Fruit fly (Drosophila melanogaster) S2 (cell line): ENCODE data around the gene Sbat.

Experiments
- CG8478 ChIP-seq: fragments of >200 bp; optimal IDR thresholded peaks from 2 replicates; lab custom pipeline; 2018
- CTCF ChIP-seq, 2 experiments: fragments of >200 bp; optimal IDR thresholded peaks; 2 replicates each; lab custom pipeline; 2018

Gene Sbat

DNA sequence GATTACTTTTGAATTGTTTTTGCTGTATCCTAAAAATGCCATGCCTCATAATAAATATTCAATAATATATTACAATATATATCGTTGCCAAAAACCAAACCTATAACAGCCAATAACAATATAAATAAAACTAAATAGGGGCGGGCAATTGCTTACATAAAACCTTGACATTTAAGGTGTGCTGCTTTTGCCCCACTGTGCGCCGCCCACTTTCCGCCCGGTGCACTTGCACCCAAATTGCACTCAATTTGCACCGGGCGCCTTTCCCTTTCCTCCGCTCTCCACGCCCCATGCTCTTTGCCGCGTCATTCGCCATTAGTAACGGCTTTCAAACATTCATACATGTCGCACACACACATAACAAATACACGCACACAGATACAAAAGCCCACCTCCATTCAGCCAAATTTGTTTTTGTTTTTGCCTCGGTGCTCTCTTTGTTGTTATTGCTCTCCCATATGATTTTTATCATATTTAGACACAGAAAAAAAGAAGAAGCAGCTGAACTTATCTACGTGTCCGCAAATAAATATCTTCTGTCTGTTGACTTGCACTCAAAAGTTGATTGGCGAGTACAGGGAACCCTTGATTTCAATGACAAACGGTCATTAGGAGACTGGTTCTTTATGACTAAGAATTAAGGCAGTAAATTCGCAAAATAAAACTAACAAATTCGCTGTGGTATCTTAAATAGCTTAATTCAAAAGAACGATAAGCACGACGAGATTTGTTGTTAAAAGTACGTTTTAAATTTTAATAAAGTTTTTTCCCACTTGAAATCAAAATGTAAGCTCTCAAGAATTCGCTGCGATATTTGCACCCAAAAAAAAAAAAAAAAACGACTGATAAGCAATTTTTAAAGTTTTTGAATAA lies 20.0 kb upstream of the Sbat start:
- no peak for TF ChIP-seq CTCF (optimal IDR thresholded peaks at IDR 0.05; lab: Kevin White, UChicago)
- TF ChIP-seq CG8478, result no peak

DNA sequence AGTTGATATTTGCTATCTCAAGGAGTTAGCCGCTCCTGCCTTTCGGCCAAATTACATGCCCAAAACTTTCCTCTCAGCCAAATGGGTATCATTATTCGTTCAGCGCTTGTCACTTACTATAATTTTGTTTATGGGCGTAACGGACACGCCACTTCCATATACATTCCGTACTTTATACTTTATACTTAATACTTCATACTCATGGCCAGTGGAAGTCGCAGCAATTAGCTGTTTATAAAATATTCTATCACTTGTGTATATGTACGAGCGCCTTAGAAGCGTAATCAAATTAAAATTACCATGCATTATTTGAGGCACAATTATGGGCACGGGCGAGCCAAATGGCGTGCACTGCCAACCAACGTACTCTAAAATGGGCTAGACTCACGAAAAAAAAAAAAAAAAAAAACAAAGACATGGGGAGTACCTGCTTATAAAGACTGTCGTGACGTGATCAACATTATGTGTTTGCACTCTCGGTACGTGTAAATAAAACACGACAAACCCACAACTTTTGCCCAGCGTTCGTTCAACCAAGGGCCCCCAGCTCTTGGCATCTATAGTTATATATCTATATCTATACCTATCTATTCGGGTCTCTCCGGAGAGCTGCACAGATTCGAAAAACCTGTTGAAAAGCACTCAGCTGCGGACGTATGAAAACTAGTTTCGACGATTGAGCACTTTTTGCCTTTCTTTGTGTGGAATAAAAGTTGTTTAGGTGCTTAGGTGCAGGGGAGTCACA lies 16.8 kb upstream of the Sbat start:
- TF ChIP-seq CG8478, result no peak
- no peak for TF ChIP-seq CTCF (optimal IDR thresholded peaks at IDR 0.05; lab: Kevin White, UChicago)

DNA sequence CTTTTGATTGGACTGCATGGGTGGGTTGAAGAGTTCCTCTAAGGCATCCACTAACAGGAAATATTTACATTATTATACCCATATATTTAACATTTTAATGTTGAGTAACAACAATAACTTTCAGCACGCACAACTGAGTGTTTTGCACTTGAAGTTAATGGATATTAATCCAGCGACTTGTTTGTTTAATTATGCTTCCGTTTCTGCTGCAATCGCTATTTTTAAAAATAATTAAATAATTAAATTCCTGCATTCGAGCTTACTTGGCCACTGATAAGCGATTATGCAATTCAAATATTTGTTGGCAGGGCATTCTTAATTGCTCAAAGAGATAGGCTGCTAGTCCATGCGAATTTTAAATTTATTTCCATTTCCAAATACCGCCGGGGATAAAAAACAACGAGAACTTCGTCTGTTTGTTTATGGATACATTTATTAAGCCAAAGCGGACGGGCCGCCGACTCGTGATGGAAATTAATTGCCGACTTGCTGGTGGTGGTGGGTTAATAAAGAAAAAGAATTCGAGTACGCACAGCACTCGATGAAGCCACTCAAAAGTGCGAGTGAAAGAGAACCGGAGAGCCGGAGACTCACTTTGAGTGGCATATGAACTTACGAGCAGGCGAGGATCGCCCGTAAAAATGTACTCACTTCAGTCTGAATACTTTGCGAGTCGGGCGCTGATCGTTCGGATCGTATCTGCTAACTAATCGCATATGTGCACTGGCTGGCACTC lies 16.1 kb upstream of the Sbat start:
- TF ChIP-seq CTCF (optimal IDR thresholded peaks at IDR 0.05; lab: Kevin White, UChicago) (no peak), CG8478 (no peak)

DNA sequence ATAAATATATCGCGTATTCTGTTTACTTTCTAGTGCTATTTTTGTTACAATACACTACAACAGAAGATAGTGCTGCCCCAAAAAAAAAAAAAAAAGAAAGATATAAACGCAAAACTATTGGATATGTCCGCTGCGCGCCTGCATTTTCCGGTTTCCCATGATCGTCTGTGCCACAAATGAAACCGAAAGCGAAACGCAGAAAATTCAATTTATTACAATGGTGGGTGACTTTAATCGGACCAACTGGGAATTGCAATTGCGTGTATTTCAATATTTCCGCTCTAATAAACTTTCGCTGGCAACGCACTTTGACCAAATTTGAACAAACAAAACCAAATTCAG lies 15.6 kb upstream of the Sbat start:
- TF ChIP-seq CG8478, result no peak
- TF ChIP-seq CTCF (optimal IDR thresholded peaks at IDR 0.05; lab: Kevin White, UChicago), result no peak

DNA sequence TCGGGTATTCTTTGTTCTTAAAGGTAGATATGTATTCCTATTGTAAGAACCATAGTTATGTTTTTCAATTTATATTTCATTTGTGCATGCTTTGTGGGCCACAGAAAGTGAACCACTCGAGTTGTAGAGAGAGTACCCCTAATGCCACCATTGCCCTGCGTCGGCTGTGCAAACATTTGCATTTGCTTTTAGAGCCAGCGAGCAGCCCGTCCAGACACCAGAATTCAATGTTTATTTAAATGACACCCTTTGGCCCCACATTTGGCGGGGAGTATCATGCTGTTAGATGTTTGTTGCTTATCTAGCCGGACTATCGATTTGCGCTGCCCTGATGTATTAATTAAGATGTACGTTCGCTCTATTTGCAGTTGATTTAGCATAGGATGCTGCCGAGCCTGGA lies 13.5 kb upstream of the Sbat start:
- TF ChIP-seq CTCF (optimal IDR thresholded peaks at IDR 0.05; lab: Kevin White, UChicago), result no peak
- no peak for TF ChIP-seq CG8478

DNA sequence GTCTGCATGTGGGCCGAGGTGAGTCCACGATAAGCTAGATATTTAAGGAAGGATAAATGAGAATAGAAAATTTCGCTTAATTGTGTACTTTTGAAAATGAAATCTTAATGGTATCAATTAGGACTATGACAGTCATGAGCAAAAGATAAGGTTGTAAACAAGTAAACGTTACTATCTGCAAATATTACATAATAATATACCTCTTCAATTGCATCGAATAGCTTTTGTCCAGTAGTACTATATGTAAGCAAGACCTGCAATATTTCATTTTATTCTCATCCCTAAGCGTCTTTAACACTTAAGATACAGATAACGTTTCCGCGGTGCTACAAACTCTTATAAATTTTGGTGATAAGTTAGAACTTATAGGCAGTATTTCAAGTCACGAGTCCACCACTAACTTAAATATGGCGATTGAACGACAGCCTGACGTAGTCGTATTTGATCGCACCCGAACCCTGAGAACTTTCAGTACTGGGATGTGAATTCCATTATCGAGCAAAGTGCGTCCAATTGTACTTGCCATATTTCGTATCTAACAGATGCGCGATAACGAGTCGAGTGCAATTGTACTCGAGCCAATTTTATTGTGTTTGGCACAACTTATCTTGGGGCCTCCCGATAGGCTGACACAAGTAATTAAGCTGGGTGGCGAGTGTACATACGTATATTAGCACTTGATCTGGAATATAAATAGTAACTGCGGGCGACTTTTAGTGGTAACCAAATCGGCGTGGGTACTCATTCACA lies 12.4 kb upstream of the Sbat start:
- TF ChIP-seq CG8478 (no peak), CTCF (optimal IDR thresholded peaks at IDR 0.05; lab: Kevin White, UChicago) (no peak)

DNA sequence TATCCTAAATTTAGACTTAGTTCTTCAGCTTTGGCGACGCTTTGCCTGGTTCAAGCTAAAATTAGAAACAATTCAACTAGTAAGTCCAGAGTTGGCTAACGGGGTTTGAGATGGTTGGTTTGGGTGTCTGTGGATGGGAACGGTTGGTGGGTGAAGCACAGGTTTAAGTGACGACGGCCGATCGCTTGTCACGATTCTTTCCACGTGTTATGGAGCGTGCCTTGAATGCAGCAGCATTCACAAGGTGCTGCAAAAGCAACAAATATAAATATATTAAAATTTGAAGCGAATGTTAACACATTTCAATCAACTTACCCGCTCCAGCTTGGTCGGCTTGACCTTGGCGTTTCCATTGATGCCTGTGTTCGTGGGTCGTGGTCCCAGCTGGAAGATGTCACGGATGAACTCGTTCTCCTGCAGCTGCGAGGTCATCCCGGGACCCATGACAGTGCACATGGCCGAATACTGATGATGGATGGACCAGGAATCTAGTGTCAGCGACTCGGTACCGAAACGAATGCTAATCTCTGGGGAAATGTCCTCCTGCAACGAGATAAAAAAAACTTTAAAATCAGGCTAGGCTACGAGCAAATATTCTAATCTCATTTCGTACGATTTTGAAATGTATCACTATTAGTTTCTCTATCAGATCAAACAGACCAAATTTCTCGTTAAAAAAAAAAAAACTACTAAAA lies 9.0 kb upstream of the Sbat start, which contains the start of gene CG8813:
Gene CG8813 (plus strand): TSS at position 645 of the 695 bp plus-strand sequence.
- TF ChIP-seq CG8478, result no peak
- TF ChIP-seq CTCF (optimal IDR thresholded peaks at IDR 0.05; lab: Kevin White, UChicago), result no peak

DNA sequence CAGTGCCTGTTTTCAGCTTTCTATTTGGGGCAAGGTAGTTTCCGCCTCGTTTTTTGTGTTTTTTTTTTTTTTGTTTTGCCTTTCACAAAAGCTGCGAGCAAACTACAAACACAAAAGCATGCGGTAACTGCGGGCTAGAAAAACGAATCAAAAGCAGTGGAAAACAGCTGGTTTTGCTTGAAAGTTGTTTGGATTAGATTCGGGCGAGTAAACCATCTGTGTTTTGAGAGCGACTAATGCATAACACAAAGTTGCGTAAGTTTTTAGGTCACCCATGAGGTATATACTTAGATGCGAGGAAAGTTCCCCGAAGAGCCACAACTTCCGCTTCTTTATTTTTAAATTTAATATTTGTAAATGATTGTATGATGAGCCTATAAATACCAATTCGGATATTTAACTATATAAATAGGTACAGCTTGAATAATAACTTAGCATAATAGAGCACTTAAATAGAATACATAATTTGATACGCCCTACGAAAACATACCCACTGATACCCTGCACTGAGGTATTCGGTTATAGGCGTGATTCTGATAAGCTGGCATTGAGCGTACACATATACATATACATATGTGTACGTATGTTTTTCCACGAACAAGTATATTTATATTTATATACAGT lies 5.7 kb upstream of the Sbat start:
- TF ChIP-seq CG8478, result no peak
- no peak for TF ChIP-seq CTCF (optimal IDR thresholded peaks at IDR 0.05; lab: Kevin White, UChicago)

DNA sequence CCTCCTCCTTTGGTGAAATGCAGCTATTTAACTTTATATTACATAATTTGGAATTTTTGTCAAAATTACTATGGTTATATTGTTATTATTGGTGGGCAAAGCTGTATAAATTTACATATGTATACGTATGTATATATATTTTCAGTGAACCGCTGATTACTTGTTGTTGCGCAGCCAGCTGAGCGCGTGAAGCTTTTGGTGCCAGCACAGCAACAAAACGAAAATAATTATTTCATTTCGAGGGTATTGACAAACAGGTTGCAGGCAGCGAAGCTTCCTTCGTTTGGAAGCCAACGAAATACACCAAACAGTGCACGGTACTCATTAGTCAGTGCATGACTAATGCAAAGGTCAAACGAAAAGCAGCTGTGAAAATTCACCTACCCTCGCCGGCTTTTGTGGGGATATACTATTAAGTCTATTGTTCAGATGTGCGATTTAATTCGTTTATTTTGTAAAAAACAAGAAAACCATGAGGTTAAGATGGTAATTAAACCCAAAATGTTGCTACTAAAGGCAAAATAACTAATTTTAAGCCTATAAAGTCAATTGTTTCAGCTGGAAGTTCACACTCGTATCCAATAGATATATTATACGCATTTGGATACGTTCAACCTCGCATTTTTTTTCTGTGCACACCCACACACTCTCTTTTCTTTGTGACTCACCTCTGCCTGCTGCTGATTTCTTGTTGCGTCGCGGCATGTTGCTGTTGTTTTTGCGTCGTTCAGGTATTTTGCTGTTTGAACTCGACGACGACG lies 5.0 kb upstream of the Sbat start:
- TF ChIP-seq CG8478 (no peak), CTCF (optimal IDR thresholded peaks at IDR 0.05; lab: Kevin White, UChicago) (no peak)

DNA sequence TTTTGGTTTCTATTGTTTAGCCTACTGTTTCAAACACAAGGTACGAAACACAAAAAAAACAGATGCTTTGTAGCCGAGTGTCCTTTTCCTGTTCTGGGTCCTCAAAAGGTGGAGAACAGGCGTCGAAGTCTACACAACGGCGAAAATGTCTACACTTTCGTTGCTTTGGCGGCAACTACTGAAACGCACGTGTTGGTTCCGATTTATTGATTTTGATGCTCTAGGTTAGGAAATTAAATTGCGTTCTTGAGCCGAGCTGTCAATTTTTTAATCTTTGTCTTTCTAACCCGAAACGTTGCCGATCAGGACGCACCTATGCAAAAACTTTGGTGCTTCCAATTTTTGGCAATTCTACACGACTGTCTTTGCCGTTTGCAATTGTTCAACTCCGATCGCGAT lies 4.4 kb upstream of the Sbat start:
- TF ChIP-seq CG8478 (no peak), CTCF (optimal IDR thresholded peaks at IDR 0.05; lab: Kevin White, UChicago) (no peak)

DNA sequence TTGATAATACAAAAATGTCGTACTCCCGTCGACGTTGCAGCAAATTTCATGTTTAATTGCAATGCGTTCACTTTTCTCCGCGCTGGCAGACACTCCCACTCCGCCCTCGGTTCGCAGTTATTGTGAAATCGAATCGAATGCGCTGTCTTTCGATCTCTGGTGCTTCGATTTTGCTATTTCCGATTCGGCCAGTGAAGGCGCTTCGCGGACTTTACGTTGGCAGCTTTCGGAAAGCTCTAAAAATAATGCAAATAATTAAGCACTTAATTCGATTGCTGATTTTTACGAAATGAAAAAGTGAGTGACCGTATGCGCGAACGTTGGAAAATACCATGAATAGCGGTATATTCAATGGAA lies 4.0 kb upstream of the Sbat start, which contains the start of gene Ifrd1:
Gene Ifrd1 (minus strand): TSS at position 305 of the 357 bp plus-strand sequence.
- TF ChIP-seq CTCF (optimal IDR thresholded peaks at IDR 0.05; lab: Kevin White, UChicago) (no peak), CG8478 (no peak)

DNA sequence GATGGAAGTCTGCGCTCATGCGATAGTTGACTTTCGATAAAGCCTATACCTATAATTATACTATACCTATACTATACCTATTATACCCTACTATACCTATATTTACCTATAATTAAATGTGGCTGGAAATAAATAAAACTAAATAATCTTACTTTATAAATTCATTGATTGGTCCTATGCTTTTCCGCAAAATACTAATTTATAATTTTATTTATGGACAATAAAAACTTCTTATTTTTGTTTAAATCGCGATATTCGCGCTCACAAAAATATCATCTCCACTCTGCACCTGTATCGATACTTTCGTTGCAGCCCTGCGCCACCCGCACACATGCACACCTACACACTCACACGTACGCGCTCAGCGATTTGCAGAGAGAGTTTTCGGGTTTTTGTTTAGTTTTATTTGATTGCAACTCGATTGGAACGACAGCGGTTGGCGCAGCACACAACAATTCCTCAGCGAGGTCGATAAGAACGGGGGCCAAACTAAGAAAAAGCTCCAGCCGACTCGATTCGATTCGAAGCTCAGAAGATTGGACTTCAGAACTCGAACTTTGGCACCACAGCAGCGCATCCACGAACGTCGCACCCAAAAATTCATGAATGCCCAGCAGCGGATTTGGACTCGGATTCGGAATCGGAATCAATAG lies 3.5 kb upstream of the Sbat start, which contains the start of gene CG8814:
Gene CG8814 (plus strand): TSS at position 349 of the 653 bp plus-strand sequence.
- TF ChIP-seq CG8478 (no peak), CTCF (optimal IDR thresholded peaks at IDR 0.05; lab: Kevin White, UChicago) (no peak)

DNA sequence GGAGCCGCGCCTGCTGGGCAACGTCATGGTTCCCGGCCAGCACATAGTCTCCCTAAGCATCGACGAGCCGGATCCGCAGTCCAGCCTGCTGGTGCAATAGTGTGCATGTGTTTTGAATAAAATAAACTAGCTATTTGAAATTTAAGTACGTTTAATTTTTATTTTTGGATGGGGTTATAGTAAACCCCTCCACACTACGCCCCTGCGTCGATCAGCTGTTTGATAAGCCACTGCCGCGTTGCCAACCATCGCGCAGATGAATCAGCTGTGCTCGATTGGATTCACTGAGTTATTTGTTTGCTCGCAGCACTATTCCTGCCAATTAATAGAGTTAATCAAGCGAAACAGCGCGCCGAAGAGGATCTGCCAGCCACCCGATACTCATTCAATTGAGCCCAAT lies 715 bp downstream of the Sbat start, which contains the start of gene RabGGTb:
Gene RabGGTb (plus strand): TSS at position 254 of the 400 bp plus-strand sequence.
- TF ChIP-seq CTCF (optimal IDR thresholded peaks at IDR 0.05; lab: Kevin White, UChicago) (no peak), CG8478 (no peak)
